Worm (Caenorhabditis elegans) whole organism, late embryonic: Measurements from ENCODE around the gene Y37E11AM.3.

Experiments used
- dmd-4 ChIP-seq: sonication (generic microtip); optimal IDR thresholded peaks from 2 replicates; lab custom pipeline; 2016; ENCODE audit warnings: borderline replicate concordance, missing genetic modification characterization, missing compliant biosample characterization
- hlh-15 ChIP-seq: sonication (generic microtip); optimal IDR thresholded peaks from 2 replicates; lab custom pipeline; 2016; ENCODE audit warnings: missing genetic modification characterization, missing compliant biosample characterization
- nhr-11 ChIP-seq: fragments of 150-350 bp; optimal IDR thresholded peaks from 2 replicates; lab custom pipeline; 2014; ENCODE audit warnings: missing biosample characterization, missing genetic modification characterization
- pha-4 ChIP-seq: fragments of 150-350 bp; optimal IDR thresholded peaks from 2 replicates; lab custom pipeline; 2018; ENCODE audit warnings: missing biosample characterization, missing genetic modification reagents, missing genetic modification characterization

DNA sequence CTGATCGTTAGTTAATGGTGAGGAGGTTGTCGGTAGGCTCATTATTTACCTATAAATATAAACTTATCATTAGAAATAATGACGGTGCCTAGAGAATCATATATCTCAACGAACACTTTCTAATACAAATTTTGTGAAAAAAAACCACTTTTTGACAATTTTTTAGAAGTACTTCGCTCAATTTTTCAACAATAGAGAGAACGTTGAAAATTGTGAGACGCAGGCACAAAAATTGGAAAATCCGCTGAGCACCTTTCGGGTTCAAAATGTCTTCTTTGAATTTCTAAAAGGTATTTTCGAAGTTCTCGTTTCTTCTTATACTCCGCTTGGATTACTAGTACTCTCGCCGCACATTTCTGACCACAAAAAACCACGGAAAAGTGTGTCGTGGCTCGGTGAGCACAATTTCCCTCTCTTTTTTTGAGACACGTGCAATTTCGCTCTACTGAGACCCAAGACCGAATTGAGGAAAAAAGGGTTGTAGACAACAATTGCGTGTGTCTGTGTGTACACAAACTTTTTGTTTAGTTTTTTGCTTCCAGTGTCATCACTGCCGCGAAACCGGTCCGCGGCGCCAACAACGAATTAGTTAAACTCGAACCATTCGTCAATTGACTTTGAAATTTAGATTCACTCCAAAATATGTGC lies 22.0 kb upstream of the Y37E11AM.3 start, which contains the start of gene nape-1:
- TF ChIP-seq pha-4 (tag; lab: Kevin White, UChicago) (no peak), hlh-15 (no peak), nhr-11 (tag; lab: Kevin White, UChicago) (no peak), dmd-4 (no peak)
